Worm (Caenorhabditis elegans): ENCODE measurements around the gene C33G8.2.

ce11 chrV:6971567-6971966, 38.0 kb upstream of the C33G8.2 start, which contains the start of gene srx-59:
- TF ChIP-seq med-1 (GFP tag; optimal IDR thresholded peaks at IDR 0.05; ENCODE audit: insufficient read depth) (no peak), flt-1 (GFP tag; IDR thresholded peaks at IDR 0.05) (no peak), ztf-23 (GFP tag; IDR thresholded peaks at IDR 0.05) (no peak), T22C8.4 (GFP tag; IDR thresholded peaks at IDR 0.05) (no peak), cog-1 (tag; optimal IDR thresholded peaks at IDR 0.05) (no peak), tab-1 (GFP tag; IDR thresholded peaks at IDR 0.05) (no peak), klf-2 (GFP tag; conservative IDR thresholded peaks at IDR 0.05) (no peak), ref-1 (GFP tag; conservative IDR thresholded peaks at IDR 0.05) (no peak), ztf-29 (GFP tag; IDR thresholded peaks at IDR 0.05) (no peak)
